Worm (Caenorhabditis elegans): ENCODE data around the gene C06A1.3.

Gene C06A1.3

DNA sequence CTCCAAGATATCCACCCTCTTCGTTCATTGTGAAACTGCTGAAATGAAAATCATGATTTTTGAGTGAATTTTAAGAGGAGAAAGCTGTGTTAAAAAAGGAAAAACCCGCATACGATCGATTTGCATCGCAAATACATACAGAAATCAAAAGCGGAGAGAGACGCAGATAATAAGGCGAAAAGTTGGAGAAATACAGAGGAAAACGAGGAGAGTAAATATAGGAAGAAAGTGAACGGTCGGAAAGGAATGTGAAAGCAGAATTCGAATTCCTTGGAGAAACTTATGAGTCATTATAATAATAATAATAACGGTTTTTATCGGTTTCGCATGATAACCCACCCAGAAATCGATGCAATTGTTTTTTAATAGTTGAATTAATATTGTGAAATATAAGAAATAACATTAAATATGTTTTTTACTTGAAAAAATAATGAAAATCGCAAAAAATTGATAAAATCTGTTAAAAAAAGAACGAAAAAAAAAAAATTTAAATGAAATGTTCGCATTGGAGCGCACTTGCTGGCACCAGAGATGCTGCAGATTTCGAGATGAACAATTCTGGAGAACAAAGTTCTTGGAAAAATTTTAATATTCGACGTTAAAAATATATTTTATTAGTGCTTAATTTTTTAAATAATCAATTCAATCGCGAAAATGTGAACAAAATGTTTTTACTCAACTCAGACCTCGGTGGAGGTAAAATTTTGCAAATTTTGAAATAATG lies 35.3 kb downstream of the C06A1.3 start, which contains the start of gene ccm-3 (continued):
- TF ChIP-seq spr-1 (tag; optimal IDR thresholded peaks at IDR 0.05) (no peak), mep-1 (tag; optimal IDR thresholded peaks at IDR 0.05) (no peak), ZK337.2 (GFP tag; IDR thresholded peaks at IDR 0.05) (no peak), T26A8.4 (GFP tag; IDR thresholded peaks at IDR 0.05) (no peak), egl-27 (tag; optimal IDR thresholded peaks at IDR 0.05) (no peak), mxl-3 (GFP tag; optimal IDR thresholded peaks at IDR 0.05) (no peak), daf-8 (GFP tag; IDR thresholded peaks at IDR 0.05) (no peak), hif-1 (tag; optimal IDR thresholded peaks at IDR 0.05) (no peak), nhr-76 (tag; optimal IDR thresholded peaks at IDR 0.05) (no peak), nhr-41 (GFP tag; IDR thresholded peaks at IDR 0.05) (no peak), lin-15B (tag; optimal IDR thresholded peaks at IDR 0.05) (no peak), tra-1 (GFP tag; IDR thresholded peaks at IDR 0.05) (no peak), daf-12 (tag; optimal IDR thresholded peaks at IDR 0.05) (no peak), fkh-10 (GFP tag; optimal IDR thresholded peaks at IDR 0.05) (peak; percentile 15)

DNA sequence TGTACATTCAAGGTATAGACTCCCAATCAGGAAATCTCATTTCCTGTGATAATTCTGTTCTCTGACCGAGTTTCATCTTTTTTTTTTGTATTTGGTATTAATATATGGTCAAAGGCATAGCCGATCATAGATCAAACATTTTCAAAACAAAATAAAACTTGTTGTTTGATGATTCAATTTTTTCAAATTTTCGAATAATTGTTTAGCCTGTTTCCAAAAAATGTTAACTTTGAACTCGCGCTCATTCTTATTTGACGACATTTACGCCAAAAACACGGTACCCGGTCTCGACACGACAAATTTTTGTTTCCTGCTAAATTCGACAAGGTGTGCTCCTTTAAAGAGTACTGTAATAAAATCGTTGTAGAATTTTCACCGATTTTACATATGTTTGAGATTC lies 36.8 kb downstream of the C06A1.3 start:
- TF ChIP-seq unc-62 (GFP tag; optimal IDR thresholded peaks at IDR 0.05 in 1 of 2) (peak in 1 of 2 experiments; percentile 95), unc-62 (tag; optimal IDR thresholded peaks at IDR 0.05) (no peak), ceh-28 (tag; optimal IDR thresholded peaks at IDR 0.05) (no peak)

DNA sequence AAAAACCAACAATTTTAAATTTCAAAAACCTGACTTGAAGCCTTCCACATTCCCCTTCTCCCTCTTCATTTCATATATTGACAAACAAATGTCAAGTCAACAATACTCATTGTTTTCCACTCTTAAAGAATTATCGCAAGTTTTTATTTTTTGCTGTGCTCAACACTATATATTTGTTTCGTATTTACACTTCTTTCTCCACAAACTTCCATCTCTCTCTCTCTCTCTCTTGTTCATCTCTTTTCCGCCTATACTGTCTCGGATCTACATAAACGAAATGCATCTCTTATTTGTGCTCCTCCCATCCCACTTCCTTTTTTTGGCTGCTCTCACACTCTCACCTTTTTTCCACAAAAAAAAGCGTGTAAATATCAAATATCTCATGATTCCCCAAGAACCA lies 40.7 kb downstream of the C06A1.3 start, which contains the start of gene C14A4.12:
Gene C14A4.12, plus strand, starts transcription at position 301 of the 400 bp plus-strand sequence.
- no peak for TF ChIP-seq madf-5 (GFP tag; IDR thresholded peaks at IDR 0.05)
- TF ChIP-seq tag-97 (GFP tag; IDR thresholded peaks at IDR 0.05) = no peak
- peak; percentile 54 for TF ChIP-seq aha-1 (tag)
- TF ChIP-seq nhr-111 (GFP tag; optimal IDR thresholded peaks at IDR 0.05) = no peak
- no peak for TF ChIP-seq duxl-1 (tag; optimal IDR thresholded peaks at IDR 0.05; ENCODE audit: poor library complexity)
- TF ChIP-seq zip-2 (tag; optimal IDR thresholded peaks at IDR 0.05) = no peak
- no peak for TF ChIP-seq mdt-29 (GFP tag; IDR thresholded peaks at IDR 0.05)
- no peak for TF ChIP-seq pha-4 (GFP tag; IDR thresholded peaks at IDR 0.05)
- no peak for TF ChIP-seq pha-4 (tag; optimal IDR thresholded peaks at IDR 0.05)

DNA sequence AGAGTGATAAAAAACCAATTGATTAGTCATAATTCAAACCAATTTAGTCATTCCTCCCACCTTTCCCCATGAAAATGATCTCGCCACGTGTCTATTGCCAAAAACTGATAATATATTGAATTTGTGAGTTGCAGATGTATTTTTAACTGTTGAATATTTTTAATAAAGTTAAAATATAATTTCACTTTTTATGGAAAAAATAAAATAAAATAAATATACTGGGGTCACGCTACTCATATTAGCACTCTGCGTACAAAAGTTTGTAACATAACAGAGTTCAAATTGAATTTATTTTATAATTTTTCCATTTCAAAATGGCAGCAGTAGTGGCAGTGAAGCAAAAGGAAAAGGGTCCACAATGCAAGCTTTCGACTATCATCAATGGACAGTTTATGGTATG lies 46.1 kb downstream of the C06A1.3 start, which contains the start of gene C14A4.13:
Gene C14A4.13, plus strand, starts transcription at position 301 of the 400 bp plus-strand sequence.
- TF ChIP-seq dmd-6 (GFP tag; IDR thresholded peaks at IDR 0.05) (no peak), ZK337.2 (GFP tag; IDR thresholded peaks at IDR 0.05) (no peak), mes-2 (tag; optimal IDR thresholded peaks at IDR 0.05; ENCODE audit: poor library complexity, severe bottlenecking) (no peak), aha-1 (tag) (peak; percentile 48)

- TF ChIP-seq ces-1 (GFP tag; optimal IDR thresholded peaks at IDR 0.05) = no peak
- no peak for TF ChIP-seq pha-4 (GFP tag; IDR thresholded peaks at IDR 0.05)
- no peak for TF ChIP-seq pha-4 (tag; optimal IDR thresholded peaks at IDR 0.05)
- no peak for TF ChIP-seq dpl-1 (GFP tag; optimal IDR thresholded peaks at IDR 0.05)
- TF ChIP-seq ceh-44 (GFP tag; IDR thresholded peaks at IDR 0.05) = no peak
- no peak for TF ChIP-seq nhr-11 (tag; optimal IDR thresholded peaks at IDR 0.05)
- TF ChIP-seq zag-1 (tag; optimal IDR thresholded peaks at IDR 0.05) = no peak
- no peak for TF ChIP-seq mdl-1 (tag; optimal IDR thresholded peaks at IDR 0.05)
- no peak for TF ChIP-seq egl-27 (tag; optimal IDR thresholded peaks at IDR 0.05)
- TF ChIP-seq tra-1 (GFP tag; IDR thresholded peaks at IDR 0.05) = no peak
- no peak for TF ChIP-seq ztf-7 (tag; optimal IDR thresholded peaks at IDR 0.05)
- TF ChIP-seq nhr-48 (tag; optimal IDR thresholded peaks at IDR 0.05) = no peak
- no peak for TF ChIP-seq unc-39 (tag; optimal IDR thresholded peaks at IDR 0.05)
- no peak for TF ChIP-seq T20F7.1 (GFP tag; optimal IDR thresholded peaks at IDR 0.05)
- no peak for TF ChIP-seq R02D3.7 (tag; optimal IDR thresholded peaks at IDR 0.05)
- TF ChIP-seq lin-1 (GFP tag; IDR thresholded peaks at IDR 0.05) = no peak
- no peak for TF ChIP-seq lsy-2 (tag; optimal IDR thresholded peaks at IDR 0.05)
- no peak for TF ChIP-seq hlh-11 (tag; optimal IDR thresholded peaks at IDR 0.05)
- no peak for TF ChIP-seq php-3 (GFP tag; IDR thresholded peaks at IDR 0.05)
These were observed 49.9 kb downstream of the C06A1.3 start, which contains the start of gene cutl-9 for ce11 chrII:10621965-10622364. Gene cutl-9 (plus strand): TSS chrII:10622265.

Measured in whole organism, L4 larva.